Worm (Caenorhabditis elegans) whole organism, early embryonic: Measurements from ENCODE around the gene aqp-10.

Experiments used
- ama-1 ChIP-seq: fragments of 150-350 bp; optimal IDR thresholded peaks from 2 replicates; lab custom pipeline; 2014
- flt-1 ChIP-seq: fragments of 200-800 bp; sonication (Bioruptor generic); IDR thresholded peaks from 2 replicates; pipeline ENCODE4 v1.3.6; 2022; ENCODE audit warnings: missing genetic modification characterization, missing compliant biosample characterization
- hmg-4 ChIP-seq: fragments of 200-800 bp; sonication (Bioruptor generic); optimal IDR thresholded peaks from 2 replicates; lab custom pipeline; 2018; ENCODE audit warnings: mild to moderate bottlenecking, missing genetic modification characterization, missing compliant biosample characterization
- hnd-1 ChIP-seq: sonication (generic microtip); optimal IDR thresholded peaks from 2 replicates; lab custom pipeline; 2016; ENCODE audit warnings: missing genetic modification characterization, missing compliant biosample characterization
- scrt-1 ChIP-seq: fragments of 200-800 bp; sonication (Bioruptor generic); IDR thresholded peaks from 2 replicates; pipeline ENCODE4 v1.3.6; 2022; ENCODE audit warnings: missing genetic modification characterization, missing compliant biosample characterization
- tbx-11 ChIP-seq: fragments of 200-800 bp; sonication (Bioruptor generic); IDR thresholded peaks from 2 replicates; pipeline ENCODE4 v1.3.6; 2022; ENCODE audit warnings: missing genetic modification characterization, missing compliant biosample characterization
- tbx-37 ChIP-seq: fragments of 200-800 bp; sonication (Bioruptor generic); conservative IDR thresholded peaks from 2 replicates; pipeline ENCODE4 v1.3.6; 2022; ENCODE audit warnings: missing genetic modification reagents, missing genetic modification characterization, missing compliant biosample characterization

DNA sequence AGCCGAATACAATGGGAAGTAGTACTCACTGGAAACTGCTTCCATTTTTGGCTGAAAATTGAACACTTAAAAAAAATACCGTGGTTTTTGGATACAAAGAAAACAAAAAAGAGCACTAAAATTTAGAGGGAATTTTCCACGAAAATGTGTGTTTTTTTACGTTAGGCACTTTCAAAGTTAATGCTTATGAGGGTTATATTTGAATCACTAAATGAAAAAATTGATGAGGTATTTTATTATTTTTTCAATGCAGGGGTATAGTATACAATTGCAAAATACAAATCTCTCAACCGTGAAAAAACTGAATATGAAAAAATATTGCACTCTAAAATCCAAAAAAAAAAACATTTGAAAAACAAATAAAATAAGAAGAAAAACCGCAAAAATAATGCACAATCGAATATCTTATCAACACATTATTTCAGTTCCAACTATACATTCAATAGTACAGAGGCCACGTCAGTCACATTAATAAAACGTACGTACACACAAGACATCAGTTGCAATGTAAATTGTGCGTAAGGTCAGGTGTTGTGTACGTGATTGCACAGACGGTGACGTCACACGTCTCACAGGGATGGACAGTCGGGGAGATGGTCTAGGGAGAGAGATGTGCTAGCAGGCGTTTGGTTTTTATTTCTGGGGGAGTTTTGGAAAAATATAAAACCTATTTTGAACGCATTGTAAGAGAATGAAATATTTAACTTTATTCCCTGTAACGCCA is at the start of gene aqp-10:
- TF ChIP-seq scrt-1 (GFP tag; lab: Robert Waterston, UW) (no peak), ama-1 (lab: Kevin White, UChicago) (no peak), flt-1 (GFP tag; lab: Robert Waterston, UW) (no peak), tbx-11 (no peak), tbx-37 (no peak), hmg-4 (GFP tag; lab: Kevin White, UChicago) (no peak), hnd-1 (tag; lab: Kevin White, UChicago) (no peak)
